Worm (Caenorhabditis elegans) whole organism, L2 larva: Measurements from ENCODE around the gene bgnt-1.4.

Source experiments
- ama-1 ChIP-seq: fragments of 150-350 bp; optimal IDR thresholded peaks from 2 replicates; lab custom pipeline; 2018; ENCODE audit warnings: inconsistent platforms
- egl-27 ChIP-seq: sonication (generic microtip); optimal IDR thresholded peaks from 3 replicates; lab custom pipeline; 2017; ENCODE audit warnings: missing biosample characterization, missing genetic modification reagents, missing genetic modification characterization
- lin-11 ChIP-seq: fragments of 150-350 bp; sonication (generic microtip); optimal IDR thresholded peaks from 2 replicates; lab custom pipeline; 2014; ENCODE audit warnings: missing biosample characterization, missing genetic modification characterization, inconsistent platforms, mixed read lengths
- lsy-2 ChIP-seq, 2 experiments: fragments of 150-350 bp in 1 of 2; sonication (generic microtip) in 1 of 2; optimal IDR thresholded peaks; 2 replicates each; lab custom pipeline; 2014 to 2017; ENCODE audit warnings: missing biosample characterization in 2 of 2, missing genetic modification characterization in 2 of 2
- mab-5 ChIP-seq: fragments of 150-350 bp; optimal IDR thresholded peaks from 2 replicates; lab custom pipeline; 2014; ENCODE audit warnings: missing biosample characterization, missing genetic modification characterization
- nhr-23 ChIP-seq: fragments of 150-350 bp; optimal IDR thresholded peaks from 2 replicates; lab custom pipeline; 2014; ENCODE audit warnings: missing biosample characterization, missing genetic modification reagents, missing genetic modification characterization
- nhr-77 ChIP-seq: fragments of 150-350 bp; optimal IDR thresholded peaks from 2 replicates; lab custom pipeline; 2014; ENCODE audit warnings: missing biosample characterization, missing genetic modification characterization
- sma-3 ChIP-seq: sonication (generic microtip); optimal IDR thresholded peaks from 2 replicates; lab custom pipeline; 2016; ENCODE audit warnings: missing genetic modification reagents, missing genetic modification characterization, missing compliant biosample characterization
- zag-1 ChIP-seq: fragments of 150-350 bp; optimal IDR thresholded peaks from 2 replicates; lab custom pipeline; 2014; ENCODE audit warnings: missing biosample characterization, missing genetic modification characterization

DNA sequence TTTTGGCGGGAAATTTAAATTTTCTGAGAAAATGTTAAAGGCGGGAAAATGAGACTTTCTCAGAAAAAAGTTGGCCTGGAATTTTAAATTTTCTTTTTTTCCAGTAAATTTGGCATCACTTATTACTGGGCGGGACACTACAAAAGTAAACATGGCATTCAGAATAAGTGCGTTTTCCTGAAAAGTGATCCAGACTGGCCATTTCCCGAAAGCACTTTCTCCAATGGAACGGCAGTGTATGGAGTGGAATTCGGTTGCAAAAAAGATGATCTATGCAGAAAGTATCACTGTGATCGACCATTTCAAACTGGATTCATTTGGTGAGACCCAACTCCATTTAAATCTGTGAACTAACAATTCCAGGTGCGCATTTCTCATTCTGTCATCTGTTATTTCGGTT lies 27.1 kb downstream of the bgnt-1.4 start:
- TF ChIP-seq ama-1 (lab: Kevin White, UChicago) (no peak), zag-1 (tag; lab: Kevin White, UChicago) (no peak), sma-3 (GFP tag; lab: Kevin White, UChicago) (no peak), nhr-23 (tag; lab: Kevin White, UChicago) (no peak), mab-5 (tag; lab: Kevin White, UChicago) (no peak), egl-27 (tag; lab: Kevin White, UChicago) (no peak), lsy-2 (tag; optimal IDR thresholded peaks at IDR 0.05; lab: Kevin White, UChicago) (no peak), nhr-77 (tag; lab: Kevin White, UChicago) (no peak), lin-11 (tag; lab: Kevin White, UChicago) (no peak)
